Worm (Caenorhabditis elegans) whole organism, young adult: ENCODE data around the gene clec-28.

Experiments
- C06A6.2 ChIP-seq: fragments of 200-800 bp; sonication (Bioruptor generic); conservative IDR thresholded peaks from 2 replicates; pipeline ENCODE4 v1.3.6; 2022; ENCODE audit warnings: missing genetic modification characterization, missing compliant biosample characterization
- F10E7.11 ChIP-seq: sonication (generic microtip); optimal IDR thresholded peaks from 2 replicates; lab custom pipeline; 2017; ENCODE audit warnings: mild to moderate bottlenecking, missing genetic modification characterization, moderate library complexity, missing compliant biosample characterization
- F57A8.1 ChIP-seq: fragments of 200-800 bp; sonication (Bioruptor generic); optimal IDR thresholded peaks from 2 replicates; lab custom pipeline; 2018; ENCODE audit warnings: mild to moderate bottlenecking, missing genetic modification characterization, moderate library complexity, missing compliant biosample characterization
- K11D2.4 ChIP-seq: fragments of 200-800 bp; sonication (Bioruptor generic); IDR thresholded peaks from 2 replicates; pipeline ENCODE4 v1.3.6; 2022; ENCODE audit warnings: missing genetic modification reagents, missing genetic modification characterization, missing compliant biosample characterization
- T26A5.8 ChIP-seq: sonication (generic microtip); optimal IDR thresholded peaks from 2 replicates; lab custom pipeline; 2016; ENCODE audit warnings: missing genetic modification characterization, missing compliant biosample characterization
- Y95B8A.8 ChIP-seq: fragments of 200-800 bp; sonication (Bioruptor generic); IDR thresholded peaks from 2 replicates; pipeline ENCODE4 v1.3.6; 2022; ENCODE audit warnings: missing genetic modification reagents, missing genetic modification characterization, missing compliant biosample characterization
- akir-1 ChIP-seq: fragments of 200-800 bp; sonication (Bioruptor generic); optimal IDR thresholded peaks from 2 replicates; lab custom pipeline; 2018; ENCODE audit warnings: mild to moderate bottlenecking, missing genetic modification characterization, moderate library complexity, missing compliant biosample characterization
- aptf-2 ChIP-seq: fragments of 200-800 bp; sonication (Bioruptor generic); conservative IDR thresholded peaks from 2 replicates; pipeline ENCODE4 v1.3.6; 2022; ENCODE audit warnings: missing genetic modification reagents, missing genetic modification characterization, missing compliant biosample characterization
- attf-3 ChIP-seq: fragments of 200-800 bp; sonication (Bioruptor generic); conservative IDR thresholded peaks from 2 replicates; pipeline ENCODE4 v1.3.6; 2022; ENCODE audit warnings: missing genetic modification reagents, missing genetic modification characterization, missing compliant biosample characterization
- attf-6 ChIP-seq: fragments of 200-800 bp; sonication (Bioruptor generic); IDR thresholded peaks from 2 replicates; pipeline ENCODE4 v1.3.6; 2022; ENCODE audit warnings: missing genetic modification reagents, missing genetic modification characterization, missing compliant biosample characterization
- bed-1 ChIP-seq: fragments of 200-800 bp; sonication (Bioruptor generic); IDR thresholded peaks from 2 replicates; pipeline ENCODE4 v1.3.6; 2022; ENCODE audit warnings: missing genetic modification reagents, missing genetic modification characterization, missing compliant biosample characterization
- cebp-2 ChIP-seq: fragments of 200-800 bp; sonication (Bioruptor generic); IDR thresholded peaks from 2 replicates; pipeline ENCODE4 v1.3.6; 2022; ENCODE audit warnings: missing genetic modification characterization, missing compliant biosample characterization
- ceh-100 ChIP-seq: fragments of 200-800 bp; sonication (Bioruptor generic); IDR thresholded peaks from 2 replicates; pipeline ENCODE4 v1.3.6; 2022; ENCODE audit warnings: missing genetic modification reagents, missing genetic modification characterization, missing compliant biosample characterization
- ceh-91 ChIP-seq: fragments of 200-800 bp; sonication (Bioruptor generic); IDR thresholded peaks from 2 replicates; pipeline ENCODE4 v1.3.6; 2022; ENCODE audit warnings: missing genetic modification reagents, missing genetic modification characterization, missing compliant biosample characterization
- die-1 ChIP-seq: sonication (generic microtip); optimal IDR thresholded peaks from 2 replicates; lab custom pipeline; 2016; ENCODE audit warnings: missing genotype, mild to moderate bottlenecking, missing genetic modification characterization, missing compliant biosample characterization
- dox-1 ChIP-seq: fragments of 200-800 bp; sonication (Bioruptor generic); IDR thresholded peaks from 2 replicates; pipeline ENCODE4 v1.3.6; 2022; ENCODE audit warnings: missing genetic modification reagents, missing genetic modification characterization, missing compliant biosample characterization
- egl-18 ChIP-seq: fragments of 200-800 bp; sonication (Bioruptor generic); IDR thresholded peaks from 2 replicates; pipeline ENCODE4 v1.3.6; 2022; ENCODE audit warnings: missing genetic modification reagents, missing genetic modification characterization, missing compliant biosample characterization
- ets-4 ChIP-seq: fragments of 200-800 bp; sonication (Bioruptor generic); optimal IDR thresholded peaks from 2 replicates; lab custom pipeline; 2018; ENCODE audit warnings: mild to moderate bottlenecking, missing genetic modification characterization, missing compliant biosample characterization
- gei-17 ChIP-seq: fragments of 200-800 bp; sonication (Bioruptor generic); optimal IDR thresholded peaks from 2 replicates; lab custom pipeline; 2018; ENCODE audit warnings: mild to moderate bottlenecking, missing genetic modification characterization, missing compliant biosample characterization
- lin-35 ChIP-seq, 3 experiments: fragments of 150-350 bp in 2 of 3; sonication (generic microtip) in 1 of 3; optimal IDR thresholded peaks; 2 replicates each; lab custom pipeline; 2014 to 2018; ENCODE audit warnings: missing biosample characterization in 3 of 3, missing genetic modification characterization in 3 of 3, missing genetic modification reagents in 3 of 3
- lin-54 ChIP-seq: fragments of 200-800 bp; sonication (Bioruptor generic); optimal IDR thresholded peaks from 2 replicates; lab custom pipeline; 2018; ENCODE audit warnings: mild to moderate bottlenecking, missing genetic modification characterization, missing compliant biosample characterization
- lsl-1 ChIP-seq: fragments of 200-800 bp; sonication (Bioruptor generic); optimal IDR thresholded peaks from 2 replicates; lab custom pipeline; 2018; ENCODE audit warnings: mild to moderate bottlenecking, missing genetic modification characterization, moderate library complexity, missing compliant biosample characterization
- madf-10 ChIP-seq: sonication (generic microtip); optimal IDR thresholded peaks from 2 replicates; lab custom pipeline; 2016; ENCODE audit warnings: mild to moderate bottlenecking, missing genetic modification characterization, missing compliant biosample characterization
- madf-3 ChIP-seq: fragments of 200-800 bp; sonication (Bioruptor generic); IDR thresholded peaks from 2 replicates; pipeline ENCODE4 v1.3.6; 2022; ENCODE audit warnings: missing genetic modification reagents, missing genetic modification characterization, missing compliant biosample characterization
- madf-8 ChIP-seq: fragments of 200-800 bp; sonication (Bioruptor generic); conservative IDR thresholded peaks from 2 replicates; pipeline ENCODE4 v1.3.6; 2022; ENCODE audit warnings: missing genetic modification reagents, missing genetic modification characterization, missing compliant biosample characterization
- mel-28 ChIP-seq: sonication (generic microtip); optimal IDR thresholded peaks from 2 replicates; lab custom pipeline; 2016; ENCODE audit warnings: borderline replicate concordance, mild to moderate bottlenecking, missing genetic modification characterization, missing compliant biosample characterization
- mxl-1 ChIP-seq: sonication (generic microtip); optimal IDR thresholded peaks from 2 replicates; lab custom pipeline; 2016; ENCODE audit warnings: missing genetic modification characterization, missing compliant biosample characterization
- nhr-90 ChIP-seq: sonication (generic microtip); optimal IDR thresholded peaks from 2 replicates; lab custom pipeline; 2016; ENCODE audit warnings: missing genotype, mild to moderate bottlenecking, missing genetic modification characterization, missing compliant biosample characterization
- pbrm-1 ChIP-seq: fragments of 200-800 bp; sonication (Bioruptor generic); IDR thresholded peaks from 2 replicates; pipeline ENCODE4 v1.3.6; 2022; ENCODE audit warnings: missing genetic modification reagents, missing genetic modification characterization, missing compliant biosample characterization
- rpc-1 ChIP-seq, 2 experiments: fragments of 150-350 bp in 1 of 2; sonication (generic microtip) in 1 of 2; optimal IDR thresholded peaks; 2 replicates each; lab custom pipeline; 2014 to 2018; ENCODE audit warnings: missing biosample characterization in 1 of 2, missing genetic modification characterization in 1 of 2, missing genetic modification reagents in 1 of 2, missing genotype in 1 of 2
- sea-2 ChIP-seq: fragments of 200-800 bp; sonication (Bioruptor generic); IDR thresholded peaks from 2 replicates; pipeline ENCODE4 v1.3.6; 2022; ENCODE audit warnings: missing genetic modification characterization, missing compliant biosample characterization
- snpc-1.1 ChIP-seq: sonication (generic microtip); optimal IDR thresholded peaks from 2 replicates; lab custom pipeline; 2017; ENCODE audit warnings: missing genetic modification characterization, mild to moderate bottlenecking, missing compliant biosample characterization, antibody characterized with exemption, moderate library complexity, missing genotype, missing genetic modification reagents; ENCODE audit not compliant: insufficient read depth
- unc-130 ChIP-seq: sonication (generic microtip); optimal IDR thresholded peaks from 2 replicates; lab custom pipeline; 2016; ENCODE audit warnings: missing genetic modification reagents, missing genetic modification characterization, missing compliant biosample characterization
- zim-3 ChIP-seq: sonication (generic microtip); optimal IDR thresholded peaks from 2 replicates; lab custom pipeline; 2017; ENCODE audit warnings: mild to moderate bottlenecking, missing genetic modification characterization, moderate library complexity, missing compliant biosample characterization
- ztf-25 ChIP-seq: fragments of 200-800 bp; sonication (Bioruptor generic); IDR thresholded peaks from 2 replicates; pipeline ENCODE4 v1.3.6; 2022; ENCODE audit warnings: missing genetic modification reagents, missing genetic modification characterization, missing compliant biosample characterization
- ztf-3 ChIP-seq: fragments of 200-800 bp; sonication (Bioruptor generic); optimal IDR thresholded peaks from 2 replicates; lab custom pipeline; 2018; ENCODE audit warnings: mild to moderate bottlenecking, missing genetic modification characterization, missing compliant biosample characterization

clec-28 gene

DNA sequence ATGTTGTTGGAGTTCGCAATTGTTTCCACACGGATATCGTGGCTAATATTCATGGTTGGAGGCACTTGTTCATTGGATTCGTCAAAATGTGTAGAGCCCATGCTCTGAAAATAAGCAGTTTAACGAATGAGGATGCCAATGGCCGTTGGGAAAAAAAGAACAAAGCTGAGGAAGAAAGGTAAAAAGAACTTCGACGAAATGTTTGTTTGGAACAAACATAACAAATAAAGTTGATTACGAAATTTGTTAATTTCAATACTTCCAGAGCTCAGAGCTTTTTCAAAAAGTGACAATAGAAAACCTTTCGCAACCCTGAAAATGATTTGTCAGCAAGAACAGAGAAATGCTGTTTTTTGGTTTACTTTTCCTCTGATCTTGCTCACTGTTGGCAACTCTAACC, 14.6 kb downstream of the clec-28 start, which contains the start of gene F09C6.3:
TSS of gene F09C6.3 (minus strand) at position 101 of the 400 bp plus-strand sequence.
- TF ChIP-seq ceh-91 (GFP tag; lab: Robert Waterston, UW) (no peak), lin-35 (GFP tag; optimal IDR thresholded peaks at IDR 0.05; lab: Kevin White, UChicago) (no peak), ztf-3 (GFP tag; lab: Kevin White, UChicago) (no peak), T26A5.8 (tag; lab: Kevin White, UChicago) (no peak), akir-1 (GFP tag; lab: Kevin White, UChicago) (no peak), cebp-2 (no peak), ets-4 (no peak), madf-10 (no peak), nhr-90 (no peak), attf-3 (no peak), ceh-100 (GFP tag; lab: Robert Waterston, UW) (no peak), dox-1 (GFP tag; lab: Robert Waterston, UW) (no peak)

DNA sequence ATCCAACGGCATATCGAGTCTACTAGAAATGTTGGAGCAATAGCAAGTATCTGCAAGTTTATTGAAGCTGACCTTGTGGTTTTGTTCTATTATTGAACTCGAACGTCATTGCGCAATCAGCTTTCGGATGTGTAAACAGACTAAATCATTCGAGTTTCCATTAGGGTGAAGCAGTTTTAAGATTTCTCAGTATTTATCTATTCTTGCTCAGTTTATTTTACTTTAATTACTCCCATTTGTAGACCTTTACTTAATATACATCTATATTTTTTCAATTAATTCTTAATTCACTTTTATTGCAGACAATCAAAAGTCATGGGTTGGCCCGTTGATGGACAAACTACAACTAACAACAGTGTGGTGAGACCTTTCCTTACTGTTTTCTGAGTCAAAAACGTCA, 15.2 kb downstream of the clec-28 start, which contains the start of gene F09C6.14:
TSS of gene F09C6.14 (plus strand) at position 301 of the 400 bp plus-strand sequence.
- TF ChIP-seq gei-17 (no peak), ets-4 (no peak), attf-6 (GFP tag; lab: Robert Waterston, UW) (no peak), F57A8.1 (GFP tag; lab: Kevin White, UChicago) (no peak), zim-3 (tag; lab: Kevin White, UChicago) (no peak), madf-3 (no peak), snpc-1.1 (tag; lab: Kevin White, UChicago) (no peak), Y95B8A.8 (GFP tag; lab: Robert Waterston, UW) (no peak), unc-130 (GFP tag; lab: Kevin White, UChicago) (no peak)

DNA sequence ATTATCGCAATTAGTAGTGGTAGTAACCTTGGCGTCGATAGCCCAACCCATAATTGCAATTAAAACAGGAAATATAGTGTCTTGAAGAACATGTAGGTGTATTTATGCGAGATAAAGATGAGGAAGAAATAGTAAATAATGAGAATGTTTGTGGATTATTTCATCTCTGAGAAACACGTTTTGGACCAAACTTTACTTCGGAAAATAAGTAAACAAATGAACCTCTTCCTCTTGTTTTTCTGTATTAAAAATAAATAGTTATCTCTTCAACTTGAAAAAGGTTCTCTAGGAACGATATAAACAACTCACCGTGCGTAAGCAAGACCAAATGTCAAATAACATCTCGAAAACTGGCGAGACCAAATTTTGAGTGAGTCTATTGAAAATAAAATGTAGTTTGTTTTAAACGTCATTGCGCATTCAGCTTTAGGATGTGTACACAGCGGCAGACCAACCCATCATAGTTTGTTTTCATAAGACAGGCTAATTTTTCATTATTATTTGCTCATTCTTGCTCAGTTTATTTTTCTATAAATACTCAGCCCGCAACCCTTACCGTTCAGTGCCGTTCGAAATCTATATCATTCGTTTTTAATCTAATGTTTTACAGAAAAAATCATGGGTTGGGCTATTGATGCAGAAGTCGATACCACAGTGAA, 16.9 kb downstream of the clec-28 start, which contains the start of the genes F09C6.11 and F09C6.12:
TSS of gene F09C6.11 (minus strand) at position 51 of the 659 bp plus-strand sequence.
TSS of gene F09C6.12 (plus strand) at position 609 of the 659 bp plus-strand sequence.
- TF ChIP-seq sea-2 (GFP tag; lab: Robert Waterston, UW) (no peak), zim-3 (tag; lab: Kevin White, UChicago) (no peak), die-1 (tag; lab: Kevin White, UChicago) (no peak), lin-54 (GFP tag; lab: Kevin White, UChicago) (no peak), F10E7.11 (tag; lab: Kevin White, UChicago) (no peak), bed-1 (no peak), pbrm-1 (GFP tag; lab: Robert Waterston, UW) (no peak), lsl-1 (GFP tag; lab: Kevin White, UChicago) (no peak), ztf-25 (GFP tag; lab: Robert Waterston, UW) (no peak), rpc-1 (optimal IDR thresholded peaks at IDR 0.05; lab: Kevin White, UChicago) (no peak), rpc-1 (tag; optimal IDR thresholded peaks at IDR 0.05; lab: Kevin White, UChicago) (no peak), egl-18 (no peak), madf-8 (no peak), aptf-2 (GFP tag; lab: Robert Waterston, UW) (no peak), K11D2.4 (GFP tag; lab: Robert Waterston, UW) (no peak), mxl-1 (tag; lab: Kevin White, UChicago) (no peak), mel-28 (tag; lab: Kevin White, UChicago) (no peak), C06A6.2 (GFP tag; lab: Robert Waterston, UW) (no peak), madf-3 (no peak)
